Fruit fly (Drosophila melanogaster) whole organism, embryonic: ENCODE data around the gene lectin-33A.

Source experiments
- Atf3 ChIP-seq: fragments of 200-800 bp; sonication (Bioruptor generic); optimal IDR thresholded peaks from 3 replicates; lab custom pipeline; 2016; ENCODE audit warnings: missing biosample characterization, missing genetic modification characterization
- Bdp1 ChIP-seq: fragments of 200-800 bp; sonication (Bioruptor generic); optimal IDR thresholded peaks from 3 replicates; lab custom pipeline; 2016; ENCODE audit warnings: missing biosample characterization, missing genetic modification characterization
- CG1024 ChIP-seq: fragments of 200-800 bp; sonication (Bioruptor generic); IDR thresholded peaks from 2 replicates; pipeline ENCODE4 v1.3.6; 2022; ENCODE audit warnings: missing biosample characterization, missing genetic modification characterization
- CG12391 ChIP-seq: fragments of 200-800 bp; sonication (Bioruptor generic); optimal IDR thresholded peaks from 3 replicates; lab custom pipeline; 2018; ENCODE audit warnings: missing biosample characterization, mild to moderate bottlenecking, missing genetic modification characterization, moderate library complexity
- CG12942 ChIP-seq: fragments of 200-800 bp; sonication (Bioruptor generic); optimal IDR thresholded peaks from 3 replicates; lab custom pipeline; 2016; ENCODE audit warnings: missing biosample characterization, missing genetic modification characterization
- CG13775 ChIP-seq: fragments of 200-800 bp; sonication (Bioruptor generic); optimal IDR thresholded peaks from 3 replicates; lab custom pipeline; 2017; ENCODE audit warnings: missing biosample characterization, mild to moderate bottlenecking, missing genetic modification characterization
- CG14710 ChIP-seq: fragments of 200-800 bp; sonication (Bioruptor generic); optimal IDR thresholded peaks from 3 replicates; lab custom pipeline; 2019; ENCODE audit warnings: missing biosample characterization, mild to moderate bottlenecking, missing genetic modification characterization, moderate library complexity
- CG15011 ChIP-seq: fragments of 200-800 bp; sonication (Bioruptor generic); optimal IDR thresholded peaks from 3 replicates; lab custom pipeline; 2018; ENCODE audit warnings: missing biosample characterization, mild to moderate bottlenecking, missing genetic modification characterization
- CG15514 ChIP-seq: fragments of 200-800 bp; sonication (Bioruptor generic); optimal IDR thresholded peaks from 3 replicates; lab custom pipeline; 2017; ENCODE audit warnings: missing biosample characterization, missing genetic modification characterization, mild to moderate bottlenecking, moderate library complexity, missing genetic modification reagents
- CG1603 ChIP-seq: fragments of 200-800 bp; sonication (Bioruptor generic); optimal IDR thresholded peaks from 2 replicates; lab custom pipeline; 2019; ENCODE audit warnings: missing biosample characterization, mild to moderate bottlenecking, missing genetic modification characterization, moderate library complexity
- CG17568 ChIP-seq: fragments of 200-800 bp; sonication (Bioruptor generic); optimal IDR thresholded peaks from 2 replicates; lab custom pipeline; 2018; ENCODE audit warnings: missing biosample characterization, mild to moderate bottlenecking, missing genetic modification characterization, moderate library complexity
- CG18599 ChIP-seq: fragments of 200-800 bp; sonication (Bioruptor generic); optimal IDR thresholded peaks from 3 replicates; lab custom pipeline; 2017; ENCODE audit warnings: missing biosample characterization, missing genetic modification characterization, mild to moderate bottlenecking, moderate library complexity, missing genetic modification reagents
- CG30403 ChIP-seq: fragments of 200-800 bp; sonication (Bioruptor generic); optimal IDR thresholded peaks from 3 replicates; lab custom pipeline; 2016; ENCODE audit warnings: missing biosample characterization, missing genetic modification characterization
- CG34376 ChIP-seq: fragments of 200-800 bp; sonication (Bioruptor generic); optimal IDR thresholded peaks from 2 replicates; lab custom pipeline; 2018; ENCODE audit warnings: missing biosample characterization, mild to moderate bottlenecking, missing genetic modification characterization
- CG4730 ChIP-seq: fragments of 200-800 bp; sonication (Bioruptor generic); IDR thresholded peaks from 2 replicates; pipeline ENCODE4 v1.3.6; 2022; ENCODE audit warnings: missing biosample characterization, missing genetic modification characterization
- CG5245 ChIP-seq: fragments of 200-800 bp; sonication (Bioruptor generic); optimal IDR thresholded peaks from 3 replicates; lab custom pipeline; 2016; ENCODE audit warnings: missing biosample characterization, missing genetic modification characterization
- CG6689 ChIP-seq: fragments of 200-800 bp; sonication (Bioruptor generic); IDR thresholded peaks from 2 replicates; pipeline ENCODE4 v1.3.6; 2022; ENCODE audit warnings: missing biosample characterization, missing genetic modification characterization
- CG6813 ChIP-seq: fragments of 200-800 bp; sonication (Bioruptor generic); optimal IDR thresholded peaks from 2 replicates; lab custom pipeline; 2017; ENCODE audit warnings: missing biosample characterization, missing genetic modification characterization, mild to moderate bottlenecking, moderate library complexity, missing genetic modification reagents
- CG7372 ChIP-seq: fragments of 200-800 bp; sonication (Bioruptor generic); IDR thresholded peaks from 2 replicates; pipeline ENCODE4 v1.3.6; 2022; ENCODE audit warnings: missing biosample characterization, missing genetic modification characterization
- CG7556 ChIP-seq: fragments of 200-800 bp; sonication (Bioruptor generic); optimal IDR thresholded peaks from 2 replicates; lab custom pipeline; 2017; ENCODE audit warnings: missing biosample characterization, mild to moderate bottlenecking, missing genetic modification characterization
- CG7745 ChIP-seq: fragments of 200-800 bp; sonication (Bioruptor generic); optimal IDR thresholded peaks from 2 replicates; lab custom pipeline; 2018; ENCODE audit warnings: missing biosample characterization, mild to moderate bottlenecking, missing genetic modification characterization, moderate library complexity
- CG7839 ChIP-seq: fragments of 200-800 bp; sonication (Bioruptor generic); optimal IDR thresholded peaks from 3 replicates; lab custom pipeline; 2018; ENCODE audit warnings: missing biosample characterization, mild to moderate bottlenecking, missing genetic modification characterization, moderate library complexity
- CG7928 ChIP-seq: fragments of 200-800 bp; sonication (Bioruptor generic); optimal IDR thresholded peaks from 2 replicates; lab custom pipeline; 2017; ENCODE audit warnings: missing biosample characterization, mild to moderate bottlenecking, missing genetic modification characterization
- CG8388 ChIP-seq: fragments of 200-800 bp; sonication (Bioruptor generic); optimal IDR thresholded peaks from 2 replicates; lab custom pipeline; 2019; ENCODE audit warnings: missing biosample characterization, mild to moderate bottlenecking, missing genetic modification characterization, moderate library complexity
- CG9817 ChIP-seq: fragments of 200-800 bp; sonication (Bioruptor generic); optimal IDR thresholded peaks from 2 replicates; lab custom pipeline; 2018; ENCODE audit warnings: missing biosample characterization, mild to moderate bottlenecking, missing genetic modification characterization, moderate library complexity
- CHES-1-like ChIP-seq: fragments of 200-800 bp; sonication (Bioruptor generic); optimal IDR thresholded peaks from 2 replicates; lab custom pipeline; 2016; ENCODE audit warnings: missing biosample characterization, missing genetic modification characterization
- Ets97D ChIP-seq: fragments of 200-800 bp; sonication (Bioruptor generic); optimal IDR thresholded peaks from 3 replicates; lab custom pipeline; 2016; ENCODE audit warnings: missing biosample characterization, missing genetic modification characterization
- Gug ChIP-seq: fragments of 200-800 bp; sonication (Bioruptor generic); IDR thresholded peaks from 4 replicates; pipeline ENCODE4 v1.3.6; 2022; ENCODE audit warnings: missing biosample characterization, missing genetic modification characterization
- H2.0 ChIP-seq: fragments of 200-800 bp; sonication (Bioruptor generic); IDR thresholded peaks from 2 replicates; pipeline ENCODE4 v1.3.6; 2022; ENCODE audit warnings: missing biosample characterization, missing genetic modification characterization
- HHEX ChIP-seq: fragments of 200-800 bp; sonication (Bioruptor generic); optimal IDR thresholded peaks from 3 replicates; lab custom pipeline; 2017; ENCODE audit warnings: missing biosample characterization, mild to moderate bottlenecking, missing genetic modification characterization, missing genetic modification reagents
- NC2β ChIP-seq: fragments of 200-800 bp; sonication (Bioruptor generic); optimal IDR thresholded peaks from 2 replicates; lab custom pipeline; 2016; ENCODE audit warnings: missing biosample characterization, missing genetic modification characterization
- NfI ChIP-seq: fragments of 200-800 bp; sonication (Bioruptor generic); optimal IDR thresholded peaks from 3 replicates; lab custom pipeline; 2018; ENCODE audit warnings: missing biosample characterization, mild to moderate bottlenecking, missing genetic modification characterization, moderate library complexity
- Trl ChIP-seq, 3 experiments: fragments of >200 bp in 2 of 3; fragments of 200-800 bp in 1 of 3; sonication (Bioruptor generic) in 1 of 3; optimal IDR thresholded peaks; 2 replicates in 1 of 3; 3 replicates in 2 of 3; lab custom pipeline; 2016 to 2017; ENCODE audit warnings: missing biosample characterization in 1 of 3, missing genetic modification characterization in 1 of 3
- Xrp1 ChIP-seq: fragments of 200-800 bp; sonication (Bioruptor generic); IDR thresholded peaks from 2 replicates; pipeline ENCODE4 v1.3.6; 2022; ENCODE audit warnings: missing biosample characterization, missing genetic modification characterization
- br ChIP-seq: fragments of >200 bp; optimal IDR thresholded peaks from 2 replicates; lab custom pipeline; 2017
- cad ChIP-seq: fragments of >200 bp; optimal IDR thresholded peaks from 2 replicates; lab custom pipeline; 2017; ENCODE audit warnings: missing biosample characterization, missing genetic modification characterization
- caup ChIP-seq: fragments of 200-800 bp; sonication (Bioruptor generic); optimal IDR thresholded peaks from 3 replicates; lab custom pipeline; 2017; ENCODE audit warnings: missing biosample characterization, mild to moderate bottlenecking, missing genetic modification characterization, moderate library complexity; ENCODE audit not compliant: severe bottlenecking
- cwo ChIP-seq: fragments of 200-800 bp; sonication (Bioruptor generic); optimal IDR thresholded peaks from 3 replicates; lab custom pipeline; 2017; ENCODE audit warnings: missing biosample characterization, missing genetic modification characterization, mild to moderate bottlenecking, moderate library complexity, missing genetic modification reagents
- exex ChIP-seq: fragments of 200-800 bp; sonication (Bioruptor generic); optimal IDR thresholded peaks from 4 replicates; lab custom pipeline; 2018; ENCODE audit warnings: missing biosample characterization, mild to moderate bottlenecking, missing genetic modification characterization, moderate library complexity
- jigr1 ChIP-seq: fragments of 200-800 bp; sonication (Bioruptor generic); IDR thresholded peaks from 3 replicates; pipeline ENCODE4 v1.3.6; 2022; ENCODE audit warnings: missing biosample characterization, missing genetic modification characterization
- kah ChIP-seq: fragments of 200-800 bp; sonication (Bioruptor generic); optimal IDR thresholded peaks from 2 replicates; lab custom pipeline; 2018; ENCODE audit warnings: missing biosample characterization, mild to moderate bottlenecking, missing genetic modification characterization
- kni ChIP-seq: fragments of 200-800 bp; sonication (Bioruptor generic); optimal IDR thresholded peaks from 3 replicates; lab custom pipeline; 2017; ENCODE audit warnings: mild to moderate bottlenecking, missing biosample characterization, missing genetic modification reagents, missing genetic modification characterization
- lilli ChIP-seq: fragments of 200-800 bp; sonication (Bioruptor generic); optimal IDR thresholded peaks from 3 replicates; lab custom pipeline; 2016; ENCODE audit warnings: missing biosample characterization, missing genetic modification characterization
- mam ChIP-seq: fragments of 200-800 bp; sonication (Bioruptor generic); optimal IDR thresholded peaks from 3 replicates; lab custom pipeline; 2016; ENCODE audit warnings: missing biosample characterization, missing genetic modification characterization
- pb ChIP-seq: fragments of 200-800 bp; sonication (Bioruptor generic); optimal IDR thresholded peaks from 3 replicates; lab custom pipeline; 2016; ENCODE audit warnings: missing biosample characterization, missing genetic modification characterization
- pfk ChIP-seq: fragments of 200-800 bp; sonication (Bioruptor generic); optimal IDR thresholded peaks from 2 replicates; lab custom pipeline; 2018; ENCODE audit warnings: missing biosample characterization, mild to moderate bottlenecking, missing genetic modification characterization, moderate library complexity
- pum ChIP-seq: fragments of 200-800 bp; sonication (Bioruptor generic); optimal IDR thresholded peaks from 2 replicates; lab custom pipeline; 2016; ENCODE audit warnings: missing biosample characterization, missing genetic modification characterization
- usp ChIP-seq: fragments of >200 bp; optimal IDR thresholded peaks from 2 replicates; lab custom pipeline; 2017; ENCODE audit warnings: missing biosample characterization, missing genetic modification characterization
- vfl ChIP-seq: fragments of 200-800 bp; sonication (Bioruptor generic); optimal IDR thresholded peaks from 2 replicates; lab custom pipeline; 2016; ENCODE audit warnings: missing biosample characterization, missing genetic modification characterization
- wor ChIP-seq: fragments of 200-800 bp; sonication (Bioruptor generic); IDR thresholded peaks from 2 replicates; pipeline ENCODE4 v1.3.6; 2022; ENCODE audit warnings: missing biosample characterization, missing genetic modification characterization
- zen2 ChIP-seq: fragments of 200-800 bp; sonication (Bioruptor generic); IDR thresholded peaks from 3 replicates; pipeline ENCODE4 v1.3.6; 2022; ENCODE audit warnings: missing biosample characterization, missing genetic modification characterization; ENCODE audit not compliant: partially characterized antibody

lectin-33A gene

dm6 chr2L:10964493-10964892 is 37.4 kb upstream of the lectin-33A start (continued):
- no peak for TF ChIP-seq br (lab: Kevin White, UChicago)
- peak; percentile 23 for TF ChIP-seq caup
- no peak for TF ChIP-seq CG30403 (GFP tag; lab: Kevin White, UChicago)
- TF ChIP-seq kah (GFP tag; lab: Kevin White, UChicago), result peak; percentile 74
- TF ChIP-seq pfk (GFP tag; lab: Kevin White, UChicago), result peak; percentile 40
- no peak for TF ChIP-seq CG18599 (GFP tag; lab: Kevin White, UChicago)
- TF ChIP-seq kni (GFP tag; lab: Kevin White, UChicago), result peak; percentile 8
- TF ChIP-seq Xrp1 (GFP tag; lab: Robert Waterston, UW), result peak; percentile 8; the same call in 1 of the 2 replicates
- TF ChIP-seq CG17568 (GFP tag; lab: Kevin White, UChicago), result peak; percentile 3
- peak; percentile 88 for TF ChIP-seq Ets97D (GFP tag; lab: Kevin White, UChicago)
- peak; percentile 36 for TF ChIP-seq NfI (GFP tag; lab: Kevin White, UChicago)
- no peak for TF ChIP-seq mam
- peak; percentile 14 for TF ChIP-seq Bdp1 (GFP tag; lab: Kevin White, UChicago)
- no peak for TF ChIP-seq zen2 (GFP tag; lab: Robert Waterston, UW)
- TF ChIP-seq vfl (GFP tag; lab: Kevin White, UChicago), result no peak
- TF ChIP-seq CG12391 (tag; lab: Kevin White, UChicago), result peak; percentile 30
- TF ChIP-seq lilli (GFP tag; lab: Kevin White, UChicago), result no peak
- TF ChIP-seq HHEX (GFP tag; lab: Kevin White, UChicago), result no peak
- no peak for TF ChIP-seq CG7928 (GFP tag; lab: Kevin White, UChicago)
- TF ChIP-seq NC2β (GFP tag; lab: Kevin White, UChicago), result no peak
- TF ChIP-seq usp, result no peak
- TF ChIP-seq jigr1 (GFP tag; lab: Robert Waterston, UW), result no peak
- no peak for TF ChIP-seq H2.0 (GFP tag; lab: Robert Waterston, UW)
- no peak for TF ChIP-seq CHES-1-like
- no peak for TF ChIP-seq CG6813
- no peak for TF ChIP-seq CG15011
- TF ChIP-seq pum (GFP tag; lab: Kevin White, UChicago), result no peak
- peak; percentile 52 for TF ChIP-seq CG1603 (tag; lab: Kevin White, UChicago)
- TF ChIP-seq CG9817, result peak; percentile 42
- peak; percentile 62 for TF ChIP-seq CG14710 (tag; lab: Kevin White, UChicago)
- TF ChIP-seq wor (GFP tag; lab: Robert Waterston, UW), result no peak
- TF ChIP-seq Atf3 (GFP tag; lab: Kevin White, UChicago), result no peak
- no peak for TF ChIP-seq CG7372 (GFP tag; lab: Robert Waterston, UW)
- TF ChIP-seq Gug (GFP tag; lab: Robert Waterston, UW), result no peak
- no peak for TF ChIP-seq cad (GFP tag; lab: Kevin White, UChicago)
- TF ChIP-seq CG7556 (GFP tag; lab: Kevin White, UChicago), result no peak
- TF ChIP-seq CG8388 (GFP tag; lab: Kevin White, UChicago), result peak; percentile 24
- TF ChIP-seq CG13775, result no peak
- TF ChIP-seq CG1024, result no peak
- no peak for TF ChIP-seq CG7745 (tag; lab: Kevin White, UChicago)
- TF ChIP-seq CG15514, result no peak
- no peak for TF ChIP-seq CG5245
- TF ChIP-seq CG7839 (tag; lab: Kevin White, UChicago), result peak; percentile 31
- TF ChIP-seq CG4730 (GFP tag; lab: Robert Waterston, UW), result no peak
- TF ChIP-seq CG34376 (GFP tag; lab: Kevin White, UChicago), result no peak
- no peak for TF ChIP-seq CG12942
- TF ChIP-seq Trl (optimal IDR thresholded peaks at IDR 0.05; lab: Kevin White, UChicago), result no peak
- no peak for TF ChIP-seq Trl (GFP tag; optimal IDR thresholded peaks at IDR 0.05; lab: Kevin White, UChicago)
- TF ChIP-seq CG6689 (GFP tag; lab: Robert Waterston, UW), result no peak
- TF ChIP-seq pb (GFP tag; lab: Kevin White, UChicago), result no peak
- no peak for TF ChIP-seq cwo (GFP tag; lab: Kevin White, UChicago)
- no peak for TF ChIP-seq exex (tag; lab: Kevin White, UChicago)
